Worm (Caenorhabditis elegans) whole organism, L4/young adult: ENCODE results near the gene Y104H12D.2.

Source experiments
- W03F9.2 ChIP-seq: fragments of 150-350 bp; optimal IDR thresholded peaks from 2 replicates; lab custom pipeline; 2014; ENCODE audit warnings: missing biosample characterization, missing genetic modification characterization
- dao-5 ChIP-seq: sonication (generic microtip); optimal IDR thresholded peaks from 2 replicates; lab custom pipeline; 2016; ENCODE audit warnings: missing genotype, missing genetic modification characterization, moderate library complexity, missing compliant biosample characterization
- him-1 ChIP-seq: sonication (generic microtip); optimal IDR thresholded peaks from 2 replicates; lab custom pipeline; 2016; ENCODE audit warnings: missing genotype, missing genetic modification reagents, missing genetic modification characterization, missing compliant biosample characterization

The Y104H12D.2 gene

ce11 chrIV:1228675-1229130 lies 50.9 kb downstream of the Y104H12D.2 start, which contains the start of gene W09G12.7:
TSS of gene W09G12.7 (plus strand) at chrIV:1229080.
- TF ChIP-seq dao-5 (tag; lab: Kevin White, UChicago) (no peak), him-1 (tag; lab: Kevin White, UChicago) (no peak), W03F9.2 (tag; lab: Kevin White, UChicago) (no peak)

- TF ChIP-seq dao-5 (tag; lab: Kevin White, UChicago), result no peak
- no peak for TF ChIP-seq him-1 (tag; lab: Kevin White, UChicago)
- TF ChIP-seq W03F9.2 (tag; lab: Kevin White, UChicago), result no peak
These were observed 53.8 kb downstream of the Y104H12D.2 start, which contains the start of gene W09G12.6 for ce11 chrIV:1231589-1231988. TSS of gene W09G12.6 (plus strand) at chrIV:1231889.
